Fruit fly (Drosophila melanogaster) whole organism, prepupa: ENCODE measurements around the gene CG9855.

Experiments used
- Blimp-1 ChIP-seq: fragments of 200-800 bp; sonication (Bioruptor generic); optimal IDR thresholded peaks from 3 replicates; lab custom pipeline; 2017; ENCODE audit warnings: missing biosample characterization, missing genetic modification characterization, mild to moderate bottlenecking, moderate library complexity, missing genetic modification reagents
- CG10631 ChIP-seq: fragments of 200-800 bp; sonication (Bioruptor generic); optimal IDR thresholded peaks from 2 replicates; lab custom pipeline; 2016; ENCODE audit warnings: missing biosample characterization, missing genetic modification characterization
- CG10669 ChIP-seq: fragments of 200-800 bp; sonication (Bioruptor generic); optimal IDR thresholded peaks from 3 replicates; lab custom pipeline; 2018; ENCODE audit warnings: missing biosample characterization, mild to moderate bottlenecking, missing genetic modification characterization, moderate library complexity
- CG11294 ChIP-seq: fragments of 200-800 bp; sonication (Bioruptor generic); IDR thresholded peaks from 2 replicates; pipeline ENCODE4 v1.3.6; 2022; ENCODE audit warnings: missing biosample characterization, missing genetic modification characterization
- CG11762 ChIP-seq: fragments of 200-800 bp; sonication (Bioruptor generic); optimal IDR thresholded peaks from 3 replicates; lab custom pipeline; 2016; ENCODE audit warnings: missing biosample characterization, missing genetic modification characterization; ENCODE audit not compliant: insufficient read depth
- CG11902 ChIP-seq: fragments of 200-800 bp; sonication (Bioruptor generic); optimal IDR thresholded peaks from 3 replicates; lab custom pipeline; 2016; ENCODE audit warnings: missing biosample characterization, missing genetic modification characterization
- CG15336 ChIP-seq: fragments of 200-800 bp; sonication (Bioruptor generic); IDR thresholded peaks from 2 replicates; pipeline ENCODE4 v1.3.6; 2022; ENCODE audit warnings: missing biosample characterization, missing genetic modification characterization
- CG1621 ChIP-seq: fragments of 200-800 bp; sonication (Bioruptor generic); optimal IDR thresholded peaks from 3 replicates; lab custom pipeline; 2018; ENCODE audit warnings: missing biosample characterization, mild to moderate bottlenecking, missing genetic modification characterization
- CG16779 ChIP-seq: fragments of 200-800 bp; sonication (Bioruptor generic); optimal IDR thresholded peaks from 3 replicates; lab custom pipeline; 2017; ENCODE audit warnings: missing biosample characterization, mild to moderate bottlenecking, missing genetic modification characterization
- CG3032 ChIP-seq: fragments of 200-800 bp; optimal IDR thresholded peaks from 2 replicates; lab custom pipeline; 2019; ENCODE audit warnings: missing biosample characterization, mild to moderate bottlenecking, missing genetic modification characterization, moderate library complexity
- CG31627 ChIP-seq: fragments of 200-800 bp; sonication (Bioruptor generic); optimal IDR thresholded peaks from 3 replicates; lab custom pipeline; 2016; ENCODE audit warnings: missing biosample characterization, missing genetic modification characterization
- CG34406 ChIP-seq: fragments of 200-800 bp; sonication (Bioruptor generic); optimal IDR thresholded peaks from 3 replicates; lab custom pipeline; 2016; ENCODE audit warnings: missing biosample characterization, missing genetic modification characterization
- CG3919 ChIP-seq: fragments of 200-800 bp; sonication (Bioruptor generic); optimal IDR thresholded peaks from 3 replicates; lab custom pipeline; 2016; ENCODE audit warnings: missing biosample characterization, missing genetic modification characterization
- CG6163 ChIP-seq: fragments of 200-800 bp; sonication (Bioruptor generic); IDR thresholded peaks from 3 replicates; pipeline ENCODE4 v1.3.6; 2022; ENCODE audit warnings: missing biosample characterization, missing genetic modification characterization
- CG6276 ChIP-seq: fragments of 200-800 bp; sonication (Bioruptor generic); optimal IDR thresholded peaks from 2 replicates; lab custom pipeline; 2017; ENCODE audit warnings: missing biosample characterization, mild to moderate bottlenecking, missing genetic modification characterization
- CG6792 ChIP-seq: fragments of 200-800 bp; sonication (Bioruptor generic); optimal IDR thresholded peaks from 3 replicates; lab custom pipeline; 2016; ENCODE audit warnings: missing biosample characterization, missing genetic modification characterization
- CG6808 ChIP-seq: fragments of 200-800 bp; sonication (Bioruptor generic); optimal IDR thresholded peaks from 3 replicates; lab custom pipeline; 2017; ENCODE audit warnings: missing biosample characterization, missing genetic modification characterization, mild to moderate bottlenecking, moderate library complexity, missing genetic modification reagents
- CG6854 ChIP-seq: fragments of 200-800 bp; sonication (Bioruptor generic); optimal IDR thresholded peaks from 2 replicates; lab custom pipeline; 2017; ENCODE audit warnings: missing biosample characterization, mild to moderate bottlenecking, missing genetic modification characterization
- CG7368 ChIP-seq: fragments of 200-800 bp; sonication (Bioruptor generic); optimal IDR thresholded peaks from 3 replicates; lab custom pipeline; 2016; ENCODE audit warnings: missing biosample characterization, missing genetic modification characterization
- CG8119 ChIP-seq: fragments of 200-800 bp; sonication (Bioruptor generic); IDR thresholded peaks from 3 replicates; pipeline ENCODE4 v1.3.6; 2022; ENCODE audit warnings: missing biosample characterization, missing genetic modification characterization
- CG8319 ChIP-seq: fragments of 200-800 bp; sonication (Bioruptor generic); optimal IDR thresholded peaks from 3 replicates; lab custom pipeline; 2016; ENCODE audit warnings: missing biosample characterization, missing genetic modification characterization
- CG8632 ChIP-seq: fragments of 200-800 bp; sonication (Bioruptor generic); optimal IDR thresholded peaks from 3 replicates; lab custom pipeline; 2016; ENCODE audit warnings: missing biosample characterization, missing genetic modification characterization
- Eip78C ChIP-seq: fragments of 200-800 bp; sonication (Bioruptor generic); peaks from one replicate; lab custom pipeline; 2016; ENCODE audit warnings: missing biosample characterization, missing genetic modification characterization
- Eip93F ChIP-seq: fragments of 200-800 bp; sonication (Bioruptor generic); optimal IDR thresholded peaks from 2 replicates; lab custom pipeline; 2016; ENCODE audit warnings: missing biosample characterization, mild to moderate bottlenecking, missing genetic modification characterization
- Ets96B ChIP-seq: fragments of 200-800 bp; optimal IDR thresholded peaks from 2 replicates; lab custom pipeline; 2019; ENCODE audit warnings: missing biosample characterization, mild to moderate bottlenecking, missing genetic modification characterization, moderate library complexity
- Gug ChIP-seq: fragments of 200-800 bp; sonication (Bioruptor generic); IDR thresholded peaks from 2 replicates; pipeline ENCODE4 v1.3.6; 2022; ENCODE audit warnings: missing biosample characterization, missing genetic modification characterization
- Hr4 ChIP-seq: fragments of 200-800 bp; sonication (Bioruptor generic); optimal IDR thresholded peaks from 3 replicates; lab custom pipeline; 2016; ENCODE audit warnings: missing biosample characterization, missing genetic modification characterization
- Lpt ChIP-seq: fragments of 200-800 bp; sonication (Bioruptor generic); optimal IDR thresholded peaks from 3 replicates; lab custom pipeline; 2016; ENCODE audit warnings: missing biosample characterization, missing genetic modification characterization
- Met ChIP-seq: fragments of 200-800 bp; sonication (Bioruptor generic); optimal IDR thresholded peaks from 3 replicates; lab custom pipeline; 2016; ENCODE audit warnings: missing biosample characterization, missing genetic modification characterization
- OdsH ChIP-seq: fragments of 200-800 bp; sonication (Bioruptor generic); optimal IDR thresholded peaks from 3 replicates; lab custom pipeline; 2016; ENCODE audit warnings: missing biosample characterization, missing genetic modification characterization
- Smox ChIP-seq: fragments of 200-800 bp; sonication (Bioruptor generic); optimal IDR thresholded peaks from 3 replicates; lab custom pipeline; 2016; ENCODE audit warnings: missing biosample characterization, missing genetic modification characterization
- Sox102F ChIP-seq: fragments of 200-800 bp; sonication (Bioruptor generic); optimal IDR thresholded peaks from 2 replicates; lab custom pipeline; 2016; ENCODE audit warnings: missing biosample characterization, mild to moderate bottlenecking, missing genetic modification characterization
- Sox14 ChIP-seq: fragments of 200-800 bp; sonication (Bioruptor generic); optimal IDR thresholded peaks from 3 replicates; lab custom pipeline; 2016; ENCODE audit warnings: missing biosample characterization, missing genetic modification characterization
- Sox15 ChIP-seq: fragments of 200-800 bp; sonication (Bioruptor generic); optimal IDR thresholded peaks from 3 replicates; lab custom pipeline; 2016; ENCODE audit warnings: missing biosample characterization, missing genetic modification characterization
- acj6 ChIP-seq: fragments of 200-800 bp; sonication (Bioruptor generic); optimal IDR thresholded peaks from 3 replicates; lab custom pipeline; 2016; ENCODE audit warnings: missing biosample characterization, missing genetic modification characterization
- cyc ChIP-seq: fragments of 200-800 bp; sonication (Bioruptor generic); optimal IDR thresholded peaks from 3 replicates; lab custom pipeline; 2016; ENCODE audit warnings: missing biosample characterization, missing genetic modification characterization
- dac ChIP-seq: fragments of 200-800 bp; sonication (Bioruptor generic); optimal IDR thresholded peaks from 2 replicates; lab custom pipeline; 2017; ENCODE audit warnings: missing biosample characterization, mild to moderate bottlenecking, missing genetic modification characterization
- esn ChIP-seq: fragments of 200-800 bp; sonication (Bioruptor generic); optimal IDR thresholded peaks from 2 replicates; lab custom pipeline; 2016; ENCODE audit warnings: missing biosample characterization, mild to moderate bottlenecking, missing genetic modification characterization, moderate library complexity
- fd59A ChIP-seq: fragments of 200-800 bp; sonication (Bioruptor generic); optimal IDR thresholded peaks from 2 replicates; lab custom pipeline; 2017; ENCODE audit warnings: missing biosample characterization, mild to moderate bottlenecking, missing genetic modification characterization, missing genetic modification reagents
- fd85E ChIP-seq: fragments of 200-800 bp; sonication (Bioruptor generic); optimal IDR thresholded peaks from 3 replicates; lab custom pipeline; 2016; ENCODE audit warnings: missing biosample characterization, missing genetic modification characterization
- fkh ChIP-seq: fragments of 200-800 bp; sonication (Bioruptor generic); optimal IDR thresholded peaks from 3 replicates; lab custom pipeline; 2017; ENCODE audit warnings: missing biosample characterization, mild to moderate bottlenecking, missing genetic modification characterization, moderate library complexity
- lz ChIP-seq: fragments of 200-800 bp; sonication (Bioruptor generic); optimal IDR thresholded peaks from 3 replicates; lab custom pipeline; 2016; ENCODE audit warnings: missing biosample characterization, missing genetic modification characterization
- net ChIP-seq: fragments of 200-800 bp; sonication (Bioruptor generic); optimal IDR thresholded peaks from 3 replicates; lab custom pipeline; 2016; ENCODE audit warnings: missing biosample characterization, missing genetic modification characterization
- pdm3 ChIP-seq: fragments of 200-800 bp; sonication (Bioruptor generic); optimal IDR thresholded peaks from 3 replicates; lab custom pipeline; 2016; ENCODE audit warnings: missing biosample characterization, missing genetic modification characterization
- salr ChIP-seq, 2 experiments: fragments of 200-800 bp; sonication (Bioruptor generic); optimal IDR thresholded peaks; 3 replicates each; lab custom pipeline; 2016 to 2018; ENCODE audit warnings: missing biosample characterization in 2 of 2, missing genetic modification characterization in 2 of 2, mild to moderate bottlenecking in 1 of 2
- ss ChIP-seq, 2 experiments: fragments of 200-800 bp; sonication (Bioruptor generic); optimal IDR thresholded peaks; 2 replicates in 1 of 2; 3 replicates in 1 of 2; lab custom pipeline; 2017 to 2018; ENCODE audit warnings: mild to moderate bottlenecking in 2 of 2, missing biosample characterization in 2 of 2, missing genetic modification characterization in 2 of 2, moderate library complexity in 1 of 2
- vri ChIP-seq: fragments of 200-800 bp; sonication (Bioruptor generic); optimal IDR thresholded peaks from 3 replicates; lab custom pipeline; 2016; ENCODE audit warnings: missing biosample characterization, mild to moderate bottlenecking, missing genetic modification characterization

CG9855 gene

dm6 chr3R:4437113-4437512, 39.4 kb upstream of the CG9855 start, which contains the start of the genes Lipt2 and CG14650 (continued):
- TF ChIP-seq CG6808 (GFP tag; lab: Kevin White, UChicago) (no peak), fkh (GFP tag; lab: Kevin White, UChicago) (no peak), Eip93F (GFP tag; lab: Kevin White, UChicago) (no peak), CG11762 (GFP tag; lab: Kevin White, UChicago) (peak; percentile 39), CG6792 (GFP tag; lab: Kevin White, UChicago) (peak; percentile 47), CG31627 (peak; percentile 75), fd59A (GFP tag; lab: Kevin White, UChicago) (no peak), CG6163 (GFP tag; lab: Robert Waterston, UW) (peak; percentile 52; the same call in 2 of the 3 replicates), CG10669 (GFP tag; lab: Kevin White, UChicago) (no peak), esn (GFP tag; lab: Kevin White, UChicago) (peak; percentile 79), CG11902 (GFP tag; lab: Kevin White, UChicago) (peak; percentile 51), lz (GFP tag; lab: Kevin White, UChicago) (peak; percentile 73), CG11294 (GFP tag; lab: Robert Waterston, UW) (no peak), OdsH (GFP tag; lab: Kevin White, UChicago) (no peak), CG6276 (GFP tag; lab: Kevin White, UChicago) (no peak), Smox (GFP tag; lab: Kevin White, UChicago) (no peak), Met (GFP tag; lab: Kevin White, UChicago) (no peak), Sox102F (GFP tag; lab: Kevin White, UChicago) (no peak), Sox15 (GFP tag; lab: Kevin White, UChicago) (peak; percentile 39), Lpt (GFP tag; lab: Kevin White, UChicago) (no peak), CG7368 (no peak), CG8319 (no peak), vri (no peak), pdm3 (GFP tag; lab: Kevin White, UChicago) (no peak), CG16779 (tag; lab: Kevin White, UChicago) (no peak), acj6 (peak; percentile 67), net (peak; percentile 56), CG34406 (GFP tag; lab: Kevin White, UChicago) (no peak), Sox14 (peak; percentile 83), CG3919 (GFP tag; lab: Kevin White, UChicago) (peak; percentile 73), Hr4 (GFP tag; lab: Kevin White, UChicago) (no peak), CG10631 (GFP tag; lab: Kevin White, UChicago) (no peak)
- TF ChIP-seq, all 60 proteins: peak for 19

- TF ChIP-seq acj6, result no peak
- no peak for TF ChIP-seq CG3919 (GFP tag; lab: Kevin White, UChicago)
- peak; percentile 7 for TF ChIP-seq fd59A (GFP tag; lab: Kevin White, UChicago)
- peak; percentile 7 for TF ChIP-seq Sox15 (GFP tag; lab: Kevin White, UChicago)
- TF ChIP-seq CG8119, result no peak
- TF ChIP-seq Eip78C (GFP tag; lab: Kevin White, UChicago), result peak; percentile 87
- peak; percentile 75 for TF ChIP-seq esn (GFP tag; lab: Kevin White, UChicago)
- TF ChIP-seq CG1621 (tag; lab: Kevin White, UChicago), result peak; percentile 52
- TF ChIP-seq CG8319, result no peak
- no peak for TF ChIP-seq CG6276 (GFP tag; lab: Kevin White, UChicago)
- TF ChIP-seq Gug (GFP tag; lab: Robert Waterston, UW), result no peak
- TF ChIP-seq Ets96B, result peak; percentile 18
- peak; percentile 64 for TF ChIP-seq CG31627
- TF ChIP-seq Sox14, result no peak
- TF ChIP-seq CG6854 (GFP tag; lab: Kevin White, UChicago), result peak; percentile 85
- no peak for TF ChIP-seq cyc (GFP tag; lab: Kevin White, UChicago)
- peak; percentile 77; the same call in 2 of the 3 replicates for TF ChIP-seq CG6163 (GFP tag; lab: Robert Waterston, UW)
- TF ChIP-seq Blimp-1 (GFP tag; lab: Kevin White, UChicago), result no peak
- no peak for TF ChIP-seq CG10631 (GFP tag; lab: Kevin White, UChicago)
- TF ChIP-seq lz (GFP tag; lab: Kevin White, UChicago), result peak; percentile 64
- no peak for TF ChIP-seq Met (GFP tag; lab: Kevin White, UChicago)
- TF ChIP-seq fd85E (GFP tag; lab: Kevin White, UChicago), result no peak
- no peak for TF ChIP-seq CG16779 (tag; lab: Kevin White, UChicago)
- no peak for TF ChIP-seq CG8632 (GFP tag; lab: Kevin White, UChicago)
- TF ChIP-seq CG3032 (tag; lab: Kevin White, UChicago), result peak; percentile 52
- no peak for TF ChIP-seq CG15336 (GFP tag; lab: Robert Waterston, UW)
- TF ChIP-seq CG11294 (GFP tag; lab: Robert Waterston, UW), result no peak
- no peak for TF ChIP-seq dac (GFP tag; lab: Kevin White, UChicago)
- TF ChIP-seq Sox102F (GFP tag; lab: Kevin White, UChicago), result no peak
- TF ChIP-seq ss (GFP tag; optimal IDR thresholded peaks at IDR 0.05; lab: Kevin White, UChicago), result no peak
- peak in 1 of 2 experiments; percentile 19 for TF ChIP-seq salr (GFP tag; optimal IDR thresholded peaks at IDR 0.05; lab: Kevin White, UChicago)
- TF ChIP-seq Lpt (GFP tag; lab: Kevin White, UChicago), result no peak
Observed at dm6 chr3R:4433441-4434077, 35.9 kb upstream of the CG9855 start, which contains the start of the genes eIF3a and CG1074. eIF3a (minus strand) TSS chr3R:4433895. CG1074 (plus strand) TSS chr3R:4433965.
